Worm (Caenorhabditis elegans): ENCODE results near the gene uvs-1.

Gene uvs-1

ce11 chrV:7847170-7847569 is 43.2 kb upstream of the uvs-1 start, which contains the start of gene memo-1:
Gene memo-1 (minus strand): TSS chrV:7847171.
- TF ChIP-seq C06A6.2 (GFP tag; conservative IDR thresholded peaks at IDR 0.05) = no peak
- TF ChIP-seq B0019.2 (GFP tag; conservative IDR thresholded peaks at IDR 0.05) = no peak
- no peak for TF ChIP-seq tlf-1 (GFP tag; optimal IDR thresholded peaks at IDR 0.05)
- no peak for TF ChIP-seq F55B11.4 (tag; optimal IDR thresholded peaks at IDR 0.05; ENCODE audit: borderline replicate concordance, insufficient read depth)
- no peak for TF ChIP-seq sea-2 (GFP tag; IDR thresholded peaks at IDR 0.05)
- no peak for TF ChIP-seq snpc-4 (GFP tag; optimal IDR thresholded peaks at IDR 0.05)
- no peak for TF ChIP-seq snpc-4 (tag; optimal IDR thresholded peaks at IDR 0.05)
- TF ChIP-seq bed-1 (GFP tag; IDR thresholded peaks at IDR 0.05) = no peak
- TF ChIP-seq ekl-4 (GFP tag; IDR thresholded peaks at IDR 0.05) = no peak
- 0 out of 2 replicates have a peak, but pooled peaks have one; percentile 6 for TF ChIP-seq hmg-1.2 (GFP tag; IDR thresholded peaks at IDR 0.05)
- peak; percentile 84 for TF ChIP-seq ama-1 (optimal IDR thresholded peaks at IDR 0.05)
- TF ChIP-seq ama-1 (GFP tag; optimal IDR thresholded peaks at IDR 0.05) = no peak
- no peak for TF ChIP-seq F39B2.1 (GFP tag; IDR thresholded peaks at IDR 0.05)
- no peak for TF ChIP-seq nhr-27 (tag; optimal IDR thresholded peaks at IDR 0.05)
- no peak for TF ChIP-seq snpc-3.4 (tag; optimal IDR thresholded peaks at IDR 0.05)
- no peak for TF ChIP-seq tbp1 (GFP tag; optimal IDR thresholded peaks at IDR 0.05)
- peak; percentile 26 for TF ChIP-seq ceh-27 (GFP tag; optimal IDR thresholded peaks at IDR 0.05)
- no peak for TF ChIP-seq snpc-1.3 (tag; optimal IDR thresholded peaks at IDR 0.05; ENCODE audit: insufficient read depth)
- no peak for TF ChIP-seq egrh-3 (GFP tag; IDR thresholded peaks at IDR 0.05)
- TF ChIP-seq Y53G8AR.9 (GFP tag; conservative IDR thresholded peaks at IDR 0.05) = no peak

ce11 chrV:7842228-7842627 is 38.2 kb upstream of the uvs-1 start, which contains the start of gene grd-8:
Gene grd-8 (plus strand): TSS chrV:7842528.
- TF ChIP-seq ama-1 (optimal IDR thresholded peaks at IDR 0.05) = no peak
- TF ChIP-seq ama-1 (GFP tag; optimal IDR thresholded peaks at IDR 0.05) = no peak
- TF ChIP-seq egl-18 (GFP tag; IDR thresholded peaks at IDR 0.05) = no peak
- no peak for TF ChIP-seq unc-62 (GFP tag; optimal IDR thresholded peaks at IDR 0.05)
- no peak for TF ChIP-seq die-1 (tag; optimal IDR thresholded peaks at IDR 0.05)

DNA sequence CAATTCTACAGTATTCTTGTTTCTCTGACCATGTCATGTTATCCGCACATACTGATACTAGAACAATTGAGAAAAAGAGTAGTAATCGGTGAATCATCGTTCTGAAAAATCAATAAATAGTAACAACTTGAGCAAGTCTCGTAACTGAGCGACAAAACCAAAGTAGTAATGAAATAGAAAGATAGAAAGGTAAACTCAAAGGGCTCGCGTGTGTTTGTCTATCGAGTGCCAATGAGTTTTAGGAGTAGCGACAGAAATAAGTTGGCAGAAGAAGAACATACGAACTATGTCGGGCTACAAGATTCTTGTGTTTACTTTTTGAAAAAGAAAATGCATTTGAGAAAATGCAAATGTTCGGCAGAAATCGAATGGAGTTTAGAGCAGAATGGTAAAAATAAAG is 35.5 kb upstream of the uvs-1 start, which contains the start of gene C37C3.12:
Gene C37C3.12, minus strand, starts transcription at position 101 of the 400 bp plus-strand sequence.
- TF ChIP-seq C06A6.2 (GFP tag; conservative IDR thresholded peaks at IDR 0.05) = no peak

- TF ChIP-seq mxl-1 (tag; optimal IDR thresholded peaks at IDR 0.05) (no peak), ztf-25 (GFP tag; IDR thresholded peaks at IDR 0.05) (no peak), egrh-3 (GFP tag; IDR thresholded peaks at IDR 0.05) (no peak), unc-62 (GFP tag; optimal IDR thresholded peaks at IDR 0.05) (no peak), madf-6 (GFP tag; IDR thresholded peaks at IDR 0.05) (no peak), pbrm-1 (GFP tag; IDR thresholded peaks at IDR 0.05) (no peak), hlh-12 (tag; optimal IDR thresholded peaks at IDR 0.05) (no peak), lin-35 (GFP tag; optimal IDR thresholded peaks at IDR 0.05) (no peak), Y79H2A.3 (GFP tag; conservative IDR thresholded peaks at IDR 0.05) (no peak), C17E4.6 (GFP tag; IDR thresholded peaks at IDR 0.05) (no peak), rcor-1 (GFP tag; IDR thresholded peaks at IDR 0.05) (no peak), ceh-79 (tag; optimal IDR thresholded peaks at IDR 0.05) (no peak)
Observed at ce11 chrV:7837809-7838208, 33.8 kb upstream of the uvs-1 start, which contains the start of gene ttr-33. Gene ttr-33 (minus strand): TSS chrV:7837909.

DNA sequence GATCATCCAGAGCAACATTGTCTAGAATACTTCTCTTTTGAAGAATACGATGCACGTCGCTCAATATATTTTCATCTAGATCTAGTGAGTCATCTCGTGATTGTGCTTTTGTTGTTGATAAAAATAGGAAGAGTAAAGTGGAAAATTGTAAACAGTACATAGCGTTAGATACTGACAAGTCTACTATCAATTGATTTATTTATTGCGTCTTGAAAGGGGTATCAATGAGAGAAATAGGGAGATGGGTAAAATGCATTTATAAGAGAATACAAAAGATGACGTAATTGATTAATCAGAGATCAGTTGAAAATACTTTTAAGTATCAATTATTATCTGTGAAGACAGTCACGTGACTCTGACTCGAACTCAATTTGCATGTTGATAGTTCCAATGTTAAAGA is 32.9 kb upstream of the uvs-1 start, which contains the start of gene txt-5:
Gene txt-5, minus strand, starts transcription at position 224 of the 400 bp plus-strand sequence.
- TF ChIP-seq ZK185.1 (tag; optimal IDR thresholded peaks at IDR 0.05; ENCODE audit: poor library complexity, severe bottlenecking) = no peak
- no peak for TF ChIP-seq ztf-26 (tag; optimal IDR thresholded peaks at IDR 0.05)
- no peak for TF ChIP-seq ztf-6 (GFP tag; IDR thresholded peaks at IDR 0.05)
- TF ChIP-seq let-526 (GFP tag; IDR thresholded peaks at IDR 0.05) = no peak
- TF ChIP-seq hlh-12 (tag; optimal IDR thresholded peaks at IDR 0.05) = no peak
- no peak for TF ChIP-seq nfyb-1 (GFP tag; IDR thresholded peaks at IDR 0.05)
- TF ChIP-seq ztf-3 (GFP tag; optimal IDR thresholded peaks at IDR 0.05) = no peak
- no peak for TF ChIP-seq sdz-38 (tag; optimal IDR thresholded peaks at IDR 0.05)
- no peak for TF ChIP-seq ztf-25 (GFP tag; IDR thresholded peaks at IDR 0.05)
- TF ChIP-seq F49E8.2 (tag; optimal IDR thresholded peaks at IDR 0.05; ENCODE audit: insufficient read depth) = no peak
- no peak for TF ChIP-seq zim-3 (tag; optimal IDR thresholded peaks at IDR 0.05)
- TF ChIP-seq sptf-2 (GFP tag; optimal IDR thresholded peaks at IDR 0.05) = no peak
